Worm (Caenorhabditis elegans): ENCODE measurements around the gene ZK856.14.

ce11 chrV:10168870-10169269 is 48.0 kb upstream of the ZK856.14 start:
- TF ChIP-seq tbx-37 (GFP tag; conservative IDR thresholded peaks at IDR 0.05) (no peak), tra-4 (tag; optimal IDR thresholded peaks at IDR 0.05) (no peak), B0310.2 (tag; optimal IDR thresholded peaks at IDR 0.05) (no peak), ama-1 (optimal IDR thresholded peaks at IDR 0.05) (no peak), pes-1 (GFP tag; IDR thresholded peaks at IDR 0.05) (no peak)
